Worm (Caenorhabditis elegans): ENCODE results near the gene spe-17.

spe-17 gene

ce11 chrIV:12018920-12019319, 5.7 kb downstream of the spe-17 start (continued):
- TF ChIP-seq dox-1 (GFP tag; IDR thresholded peaks at IDR 0.05): no peak

ce11 chrIV:12021360-12021759, 8.1 kb downstream of the spe-17 start:
- TF ChIP-seq dox-1 (GFP tag; IDR thresholded peaks at IDR 0.05): no peak
- no peak for TF ChIP-seq him-1 (tag; optimal IDR thresholded peaks at IDR 0.05)
- TF ChIP-seq efl-1 (GFP tag; optimal IDR thresholded peaks at IDR 0.05): no peak
- no peak for TF ChIP-seq lsl-1 (GFP tag; optimal IDR thresholded peaks at IDR 0.05)
- TF ChIP-seq madf-3 (GFP tag; IDR thresholded peaks at IDR 0.05): no peak

ce11 chrIV:12029074-12029473, 15.9 kb downstream of the spe-17 start, which contains the start of gene tgn-38:
Gene tgn-38, minus strand, starts transcription at chrIV:12029174.
- TF ChIP-seq atf-7 (tag; optimal IDR thresholded peaks at IDR 0.05): no peak
- no peak for TF ChIP-seq Y67H2A.10 (GFP tag; conservative IDR thresholded peaks at IDR 0.05)
- TF ChIP-seq B0019.2 (GFP tag; conservative IDR thresholded peaks at IDR 0.05): no peak
- no peak for TF ChIP-seq snpc-1.3 (tag; optimal IDR thresholded peaks at IDR 0.05; ENCODE audit: insufficient read depth)
- no peak for TF ChIP-seq mes-4 (tag; optimal IDR thresholded peaks at IDR 0.05)
- TF ChIP-seq him-1 (tag; optimal IDR thresholded peaks at IDR 0.05): no peak
- TF ChIP-seq K12H6.12 (tag; optimal IDR thresholded peaks at IDR 0.05): no peak
- no peak for TF ChIP-seq nfya-2 (GFP tag; IDR thresholded peaks at IDR 0.05)
- no peak for TF ChIP-seq somi-1 (GFP tag; optimal IDR thresholded peaks at IDR 0.05)
- TF ChIP-seq lsl-1 (GFP tag; optimal IDR thresholded peaks at IDR 0.05): no peak
- TF ChIP-seq lir-1 (GFP tag; conservative IDR thresholded peaks at IDR 0.05): no peak
- no peak for TF ChIP-seq ZK185.1 (tag; optimal IDR thresholded peaks at IDR 0.05; ENCODE audit: poor library complexity, severe bottlenecking)
- no peak for TF ChIP-seq gei-17 (GFP tag; optimal IDR thresholded peaks at IDR 0.05)
- no peak for TF ChIP-seq athp-1 (tag; optimal IDR thresholded peaks at IDR 0.05)
- no peak for TF ChIP-seq C17E4.6 (GFP tag; IDR thresholded peaks at IDR 0.05)
- no peak for TF ChIP-seq let-607 (tag; optimal IDR thresholded peaks at IDR 0.05)
- no peak for TF ChIP-seq ztf-22 (GFP tag; optimal IDR thresholded peaks at IDR 0.05)
- TF ChIP-seq ztf-18 (tag; optimal IDR thresholded peaks at IDR 0.05): no peak
- no peak for TF ChIP-seq snpc-1.1 (tag; optimal IDR thresholded peaks at IDR 0.05; ENCODE audit: insufficient read depth)
- no peak for TF ChIP-seq chd-7 (tag; optimal IDR thresholded peaks at IDR 0.05)

- TF ChIP-seq F57C9.4 (tag; optimal IDR thresholded peaks at IDR 0.05): no peak
- peak in 1 of 3 experiments; percentile 32 for TF ChIP-seq lin-35 (GFP tag; optimal IDR thresholded peaks at IDR 0.05)
- TF ChIP-seq rpc-1 (optimal IDR thresholded peaks at IDR 0.05): no peak
- no peak for TF ChIP-seq rpc-1 (tag; optimal IDR thresholded peaks at IDR 0.05)
- no peak for TF ChIP-seq snpc-1.1 (tag; optimal IDR thresholded peaks at IDR 0.05; ENCODE audit: insufficient read depth)
- TF ChIP-seq hmg-1.2 (GFP tag; IDR thresholded peaks at IDR 0.05): no peak
- no peak for TF ChIP-seq B0261.1 (tag; optimal IDR thresholded peaks at IDR 0.05)
- 0 out of 2 replicates have a peak, but pooled peaks have one; percentile 57 for TF ChIP-seq madf-6 (GFP tag; IDR thresholded peaks at IDR 0.05)
- no peak for TF ChIP-seq snpc-3.4 (tag; optimal IDR thresholded peaks at IDR 0.05)
- TF ChIP-seq lsl-1 (GFP tag; optimal IDR thresholded peaks at IDR 0.05): peak; percentile 26
- no peak for TF ChIP-seq F10E7.11 (tag; optimal IDR thresholded peaks at IDR 0.05)
- TF ChIP-seq F55B11.4 (tag; optimal IDR thresholded peaks at IDR 0.05; ENCODE audit: borderline replicate concordance, insufficient read depth): no peak
- TF ChIP-seq ets-4 (GFP tag; optimal IDR thresholded peaks at IDR 0.05): no peak
- no peak for TF ChIP-seq hsf-1 (GFP tag; IDR thresholded peaks at IDR 0.05)
- TF ChIP-seq rcor-1 (GFP tag; IDR thresholded peaks at IDR 0.05): no peak
- no peak for TF ChIP-seq nhr-80 (tag; optimal IDR thresholded peaks at IDR 0.05)
- TF ChIP-seq snpc-4 (GFP tag; optimal IDR thresholded peaks at IDR 0.05): no peak
- no peak for TF ChIP-seq snpc-4 (tag; optimal IDR thresholded peaks at IDR 0.05)
- no peak for TF ChIP-seq mxl-1 (tag; optimal IDR thresholded peaks at IDR 0.05)
- TF ChIP-seq Y56A3A.18 (GFP tag; IDR thresholded peaks at IDR 0.05): no peak
- TF ChIP-seq K12H6.12 (tag; optimal IDR thresholded peaks at IDR 0.05): no peak
- no peak for TF ChIP-seq Y67H2A.10 (GFP tag; conservative IDR thresholded peaks at IDR 0.05)
- TF ChIP-seq efl-1 (GFP tag; optimal IDR thresholded peaks at IDR 0.05): peak; percentile 28
- TF ChIP-seq repo-1 (tag; optimal IDR thresholded peaks at IDR 0.05): no peak
- no peak for TF ChIP-seq lsy-27 (tag; optimal IDR thresholded peaks at IDR 0.05; ENCODE audit: borderline replicate concordance, insufficient read depth)
These were observed 16.5 kb downstream of the spe-17 start, which contains the start of gene T12G3.11 for ce11 chrIV:12029722-12030182. Gene T12G3.11, minus strand, starts transcription at chrIV:12029772.
